Fruit fly (Drosophila melanogaster): ENCODE data around the gene CG9328.

dm6 chr2L:20802204-20802603 is 4.7 kb downstream of the CG9328 start:
- TF ChIP-seq CG9948 (tag; optimal IDR thresholded peaks at IDR 0.05) = peak; percentile 34
- peak; percentile 81 for TF ChIP-seq rn (GFP tag; IDR thresholded peaks at IDR 0.05)
- TF ChIP-seq CG8159 (tag; optimal IDR thresholded peaks at IDR 0.05) = peak; percentile 63
- peak; percentile 74 for TF ChIP-seq Pif1B (GFP tag; optimal IDR thresholded peaks at IDR 0.05)

All from whole organism, pupa.